Fruit fly (Drosophila melanogaster): ENCODE data around the gene CG13847.
A peak's percentile ranks its signal among the peaks of the same experiment; 100 is the strongest.

Gene CG13847

DNA sequence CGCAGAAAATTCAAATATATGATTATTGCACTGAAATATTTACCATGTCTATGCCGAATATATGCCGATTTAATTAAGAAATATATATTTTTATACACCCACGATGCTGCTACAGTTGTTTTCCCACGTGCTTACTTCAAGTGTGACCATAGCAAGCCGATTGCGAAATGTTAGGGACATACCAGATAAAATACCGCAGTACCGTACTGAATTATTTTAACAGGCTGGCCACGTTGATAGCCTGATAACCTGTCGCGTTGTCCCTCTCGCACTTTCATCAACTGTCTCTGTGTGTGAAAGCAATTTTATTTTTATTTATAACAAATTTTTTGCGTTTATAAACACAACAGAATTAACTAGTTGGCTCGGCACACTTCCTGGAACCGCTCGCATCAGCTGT, 15.0 kb downstream of the CG13847 start, which contains the start of the genes Nop56 and mats (continued):
- TF ChIP-seq jumu (GFP tag; optimal IDR thresholded peaks at IDR 0.05) (no peak), Mad (GFP tag; optimal IDR thresholded peaks at IDR 0.05) (peak; percentile 22), zf30C (GFP tag; optimal IDR thresholded peaks at IDR 0.05) (no peak), CG8924 (tag; optimal IDR thresholded peaks at IDR 0.05) (peak; percentile 72), onecut (GFP tag; IDR thresholded peaks at IDR 0.05) (no peak), Bgb (GFP tag; IDR thresholded peaks at IDR 0.05; ENCODE audit: partially characterized antibody) (peak; percentile 42; the same call in 1 of the 2 replicates), maf-S (GFP tag; optimal IDR thresholded peaks at IDR 0.05) (no peak), CG10654 (GFP tag; optimal IDR thresholded peaks at IDR 0.05) (no peak), Xbp1 (GFP tag; optimal IDR thresholded peaks at IDR 0.05) (no peak), abd-A (tag; optimal IDR thresholded peaks at IDR 0.05) (no peak), twi (tag; optimal IDR thresholded peaks at IDR 0.05) (peak; percentile 53), chinmo (GFP tag; IDR thresholded peaks at IDR 0.05; ENCODE audit: partially characterized antibody) (0 out of 4 replicates have a peak, but pooled peaks have one; percentile 75), hbn (GFP tag; IDR thresholded peaks at IDR 0.05; ENCODE audit: partially characterized antibody) (peak; percentile 38; the same call in 1 of the 2 replicates), CG15514 (GFP tag; optimal IDR thresholded peaks at IDR 0.05) (peak; percentile 73), gce (GFP tag; IDR thresholded peaks at IDR 0.05) (no peak), NC2β (GFP tag; optimal IDR thresholded peaks at IDR 0.05) (peak; percentile 16), hth (optimal IDR thresholded peaks at IDR 0.05) (no peak), emc (GFP tag; optimal IDR thresholded peaks at IDR 0.05) (no peak), gro (GFP tag; optimal IDR thresholded peaks at IDR 0.05) (peak; percentile 30), stwl (tag; optimal IDR thresholded peaks at IDR 0.05) (peak; percentile 87), Myb (GFP tag; optimal IDR thresholded peaks at IDR 0.05) (peak; percentile 11), dm (GFP tag; optimal IDR thresholded peaks at IDR 0.05) (peak; percentile 98), CG34224 (GFP tag; IDR thresholded peaks at IDR 0.05; ENCODE audit: partially characterized antibody) (peak; percentile 32; the same call in 1 of the 3 replicates), CG3847 (GFP tag; IDR thresholded peaks at IDR 0.05) (peak; percentile 71), Nf-YB (GFP tag; optimal IDR thresholded peaks at IDR 0.05) (peak; percentile 4), CG14014 (GFP tag; IDR thresholded peaks at IDR 0.05) (no peak), grau (tag; optimal IDR thresholded peaks at IDR 0.05) (peak; percentile 20), Elba2 (GFP tag; optimal IDR thresholded peaks at IDR 0.05) (peak; percentile 84), Hr3 (GFP tag; optimal IDR thresholded peaks at IDR 0.05) (no peak), exex (tag; optimal IDR thresholded peaks at IDR 0.05) (peak; percentile 41), Scr (GFP tag; IDR thresholded peaks at IDR 0.05; ENCODE audit: partially characterized antibody) (peak; percentile 35; the same call in 1 of the 2 replicates), ro (GFP tag; IDR thresholded peaks at IDR 0.05) (no peak), CG15479 (GFP tag; optimal IDR thresholded peaks at IDR 0.05) (peak; percentile 43), CG10267 (tag; optimal IDR thresholded peaks at IDR 0.05) (peak; percentile 62), BEAF-32 (GFP tag; optimal IDR thresholded peaks at IDR 0.05) (peak; percentile 48), CG2712 (tag; optimal IDR thresholded peaks at IDR 0.05) (peak; percentile 45), ems (GFP tag; optimal IDR thresholded peaks at IDR 0.05) (peak; percentile 26)

DNA sequence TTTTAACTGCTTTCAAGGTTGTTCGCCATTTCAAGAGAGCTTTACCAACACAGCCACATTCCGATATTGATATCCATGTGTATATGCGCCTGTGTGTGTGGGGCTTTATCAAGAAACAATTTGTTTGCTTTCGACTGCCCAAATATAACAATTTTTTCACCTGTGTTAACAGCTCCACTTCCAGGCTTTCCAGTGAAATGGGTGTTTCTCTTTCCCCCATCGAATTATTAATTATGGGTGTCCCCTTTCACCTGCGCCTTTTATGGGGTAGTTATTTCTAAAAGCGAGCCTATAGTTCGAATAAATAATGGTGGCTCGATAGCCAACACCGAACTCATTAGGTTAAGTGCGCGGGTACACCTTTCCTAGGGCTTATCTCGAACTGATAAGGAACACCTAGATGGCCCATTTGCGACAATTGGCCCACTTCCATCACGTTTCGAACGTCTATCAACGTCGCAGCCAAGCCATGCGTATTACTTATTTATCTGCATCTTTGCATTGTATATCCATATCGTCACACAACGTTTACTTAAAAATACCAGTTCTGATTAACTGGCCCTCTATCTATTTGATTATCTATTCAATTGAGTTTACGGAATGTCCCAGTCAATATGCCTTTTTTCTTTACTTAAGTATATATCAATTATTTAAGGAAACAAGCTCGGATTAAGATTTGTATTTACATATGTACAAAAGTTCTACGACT, 23.9 kb downstream of the CG13847 start:
- 0 out of 2 replicates have a peak, but pooled peaks have one; percentile 8 for TF ChIP-seq Atf6 (GFP tag; IDR thresholded peaks at IDR 0.05)
- TF ChIP-seq Six4 (GFP tag; optimal IDR thresholded peaks at IDR 0.05), result no peak
- TF ChIP-seq cg (GFP tag; optimal IDR thresholded peaks at IDR 0.05), result peak; percentile 77
- TF ChIP-seq CG8388 (GFP tag; optimal IDR thresholded peaks at IDR 0.05), result no peak
- TF ChIP-seq ftz-f1 (GFP tag; optimal IDR thresholded peaks at IDR 0.05), result peak; percentile 87
- TF ChIP-seq sug (tag; optimal IDR thresholded peaks at IDR 0.05), result peak; percentile 58
- TF ChIP-seq CG12769 (tag; optimal IDR thresholded peaks at IDR 0.05), result peak; percentile 18
- peak; percentile 1 for TF ChIP-seq CG4854 (GFP tag; optimal IDR thresholded peaks at IDR 0.05)
- TF ChIP-seq mirr (GFP tag; optimal IDR thresholded peaks at IDR 0.05), result peak; percentile 91
- peak; percentile 56 for TF ChIP-seq sd (tag; optimal IDR thresholded peaks at IDR 0.05)
- no peak for TF ChIP-seq CG34224 (GFP tag; IDR thresholded peaks at IDR 0.05; ENCODE audit: partially characterized antibody)
- peak; percentile 91 for TF ChIP-seq exex (tag; optimal IDR thresholded peaks at IDR 0.05)
- peak; percentile 25 for TF ChIP-seq bigmax (GFP tag; optimal IDR thresholded peaks at IDR 0.05)
- peak; percentile 70 for TF ChIP-seq Med (GFP tag)
- no peak for TF ChIP-seq chm (GFP tag; IDR thresholded peaks at IDR 0.05)
- peak; percentile 72 for TF ChIP-seq sens (GFP tag)

Data from whole organism, embryonic.